Worm (Caenorhabditis elegans): ENCODE data around the gene C27B7.5.

- TF ChIP-seq him-1 (tag; optimal IDR thresholded peaks at IDR 0.05), result no peak
- TF ChIP-seq dao-5 (tag; optimal IDR thresholded peaks at IDR 0.05), result no peak
Measured at ce11 chrIV:8892558-8892957, 8.9 kb upstream of the C27B7.5 start, which contains the start of gene C27B7.2.

All from whole organism, L4/young adult.